Worm (Caenorhabditis elegans) whole organism, L3 larva: Measurements from ENCODE around the gene T06D8.10.

ENCODE experiments used
- ZK546.5 ChIP-seq: sonication (generic microtip); optimal IDR thresholded peaks from 2 replicates; lab custom pipeline; 2017; ENCODE audit warnings: missing biosample characterization, missing genetic modification characterization
- ceh-9 ChIP-seq: sonication (generic microtip); optimal IDR thresholded peaks from 2 replicates; lab custom pipeline; 2018; ENCODE audit warnings: missing biosample characterization, missing genetic modification characterization
- elt-3 ChIP-seq, 3 experiments: fragments of 150-350 bp in 1 of 3; sonication (generic microtip) in 2 of 3; optimal IDR thresholded peaks; 2 replicates in 2 of 3; 4 replicates in 1 of 3; lab custom pipeline; 2014 to 2017; ENCODE audit warnings: missing biosample characterization in 3 of 3, missing genetic modification characterization in 3 of 3
- jun-1 ChIP-seq: fragments of 150-350 bp; optimal IDR thresholded peaks from 2 replicates; lab custom pipeline; 2014; ENCODE audit warnings: missing biosample characterization, missing genetic modification reagents, missing genetic modification characterization
- nfya-1 ChIP-seq: sonication (generic microtip); optimal IDR thresholded peaks from 2 replicates; lab custom pipeline; 2017; ENCODE audit warnings: missing genetic modification characterization, mild to moderate bottlenecking, missing compliant biosample characterization, antibody characterized with exemption, moderate library complexity; ENCODE audit not compliant: insufficient read depth
- nhr-11 ChIP-seq: fragments of 150-350 bp; optimal IDR thresholded peaks from 2 replicates; lab custom pipeline; 2014; ENCODE audit warnings: missing biosample characterization, missing genetic modification characterization
- nhr-237 ChIP-seq: fragments of 150-350 bp; optimal IDR thresholded peaks from 2 replicates; lab custom pipeline; 2014; ENCODE audit warnings: missing biosample characterization, missing genetic modification characterization
- nhr-43 ChIP-seq: sonication (generic microtip); optimal IDR thresholded peaks from 2 replicates; lab custom pipeline; 2016; ENCODE audit warnings: mild to moderate bottlenecking, missing genetic modification characterization, missing compliant biosample characterization; ENCODE audit not compliant: poor library complexity, severe bottlenecking
- nhr-76 ChIP-seq: fragments of 150-350 bp; sonication (generic microtip); optimal IDR thresholded peaks from 5 replicates; lab custom pipeline; 2014; ENCODE audit warnings: missing biosample characterization, missing genetic modification characterization
- pha-4 ChIP-seq: fragments of 150-350 bp; optimal IDR thresholded peaks from 2 replicates; lab custom pipeline; 2014; ENCODE audit warnings: missing biosample characterization, missing genetic modification reagents, missing genetic modification characterization
- skn-1 ChIP-seq: fragments of 150-350 bp; optimal IDR thresholded peaks from 2 replicates; lab custom pipeline; 2014; ENCODE audit warnings: missing biosample characterization, missing genetic modification characterization
- unc-39 ChIP-seq: sonication (generic microtip); optimal IDR thresholded peaks from 4 replicates; lab custom pipeline; 2017; ENCODE audit warnings: missing biosample characterization, missing genetic modification characterization

- TF ChIP-seq elt-3 (tag; optimal IDR thresholded peaks at IDR 0.05; lab: Kevin White, UChicago) = no peak
- TF ChIP-seq nfya-1 (tag; lab: Kevin White, UChicago) = no peak
- no peak for TF ChIP-seq nhr-237 (tag; lab: Kevin White, UChicago)
- no peak for TF ChIP-seq ZK546.5
- TF ChIP-seq nhr-11 (tag; lab: Kevin White, UChicago) = no peak
- no peak for TF ChIP-seq ceh-9 (tag; lab: Kevin White, UChicago)
- TF ChIP-seq nhr-76 (tag; lab: Kevin White, UChicago) = no peak
- no peak for TF ChIP-seq nhr-43 (tag; lab: Kevin White, UChicago)
- TF ChIP-seq pha-4 (tag; lab: Kevin White, UChicago) = no peak
- TF ChIP-seq jun-1 (tag; lab: Kevin White, UChicago) = no peak
- TF ChIP-seq skn-1 (tag; lab: Kevin White, UChicago) = no peak
- TF ChIP-seq unc-39 = no peak
Observed at ce11 chrII:11288148-11288547, 40.8 kb upstream of the T06D8.10 start.
